Fruit fly (Drosophila melanogaster): ENCODE results near the gene Hsp60A.

Hsp60A gene

dm6 chrX:11108845-11109450 is 666 bp downstream of the Hsp60A start:
- TF ChIP-seq CG4496 (GFP tag; IDR thresholded peaks at IDR 0.05) (peak; percentile 52; the same call in 1 of the 3 replicates), CG10348 (GFP tag; IDR thresholded peaks at IDR 0.05) (no peak), CG15710 (tag; optimal IDR thresholded peaks at IDR 0.05) (peak; percentile 20), fd96Ca (GFP tag; IDR thresholded peaks at IDR 0.05) (0 out of 3 replicates have a peak, but pooled peaks have one; percentile 31), CG17806 (tag; optimal IDR thresholded peaks at IDR 0.05) (no peak), CG8301 (tag; optimal IDR thresholded peaks at IDR 0.05) (no peak), CG34367 (tag; optimal IDR thresholded peaks at IDR 0.05) (no peak), D1 (tag; optimal IDR thresholded peaks at IDR 0.05) (no peak), CG8159 (tag; optimal IDR thresholded peaks at IDR 0.05) (no peak), CG13204 (GFP tag; optimal IDR thresholded peaks at IDR 0.05) (no peak), Snoo (tag; optimal IDR thresholded peaks at IDR 0.05) (no peak), rn (GFP tag; IDR thresholded peaks at IDR 0.05) (no peak), EcR (GFP tag; optimal IDR thresholded peaks at IDR 0.05) (no peak), gl (tag; optimal IDR thresholded peaks at IDR 0.05) (no peak), CG14655 (GFP tag; optimal IDR thresholded peaks at IDR 0.05) (no peak), CG12605 (GFP tag; IDR thresholded peaks at IDR 0.05) (no peak), Pif1A (GFP tag; optimal IDR thresholded peaks at IDR 0.05) (no peak), Pif1B (GFP tag; optimal IDR thresholded peaks at IDR 0.05) (no peak), CG32121 (GFP tag; IDR thresholded peaks at IDR 0.05) (peak; percentile 47; the same call in 1 of the 2 replicates), CG9948 (tag; optimal IDR thresholded peaks at IDR 0.05) (peak; percentile 22)

- TF ChIP-seq CG34367 (tag; optimal IDR thresholded peaks at IDR 0.05) (no peak), CG8159 (tag; optimal IDR thresholded peaks at IDR 0.05) (no peak), CG32121 (GFP tag; IDR thresholded peaks at IDR 0.05) (no peak), fd96Ca (GFP tag; IDR thresholded peaks at IDR 0.05) (no peak), CG9948 (tag; optimal IDR thresholded peaks at IDR 0.05) (no peak), CG15710 (tag; optimal IDR thresholded peaks at IDR 0.05) (no peak), gl (tag; optimal IDR thresholded peaks at IDR 0.05) (no peak), CG13204 (GFP tag; optimal IDR thresholded peaks at IDR 0.05) (no peak), rn (GFP tag; IDR thresholded peaks at IDR 0.05) (no peak), Pif1B (GFP tag; optimal IDR thresholded peaks at IDR 0.05) (no peak), Snoo (tag; optimal IDR thresholded peaks at IDR 0.05) (no peak), D1 (tag; optimal IDR thresholded peaks at IDR 0.05) (no peak)
These were observed 1.4 kb downstream of the Hsp60A start for dm6 chrX:11109670-11110069.

DNA sequence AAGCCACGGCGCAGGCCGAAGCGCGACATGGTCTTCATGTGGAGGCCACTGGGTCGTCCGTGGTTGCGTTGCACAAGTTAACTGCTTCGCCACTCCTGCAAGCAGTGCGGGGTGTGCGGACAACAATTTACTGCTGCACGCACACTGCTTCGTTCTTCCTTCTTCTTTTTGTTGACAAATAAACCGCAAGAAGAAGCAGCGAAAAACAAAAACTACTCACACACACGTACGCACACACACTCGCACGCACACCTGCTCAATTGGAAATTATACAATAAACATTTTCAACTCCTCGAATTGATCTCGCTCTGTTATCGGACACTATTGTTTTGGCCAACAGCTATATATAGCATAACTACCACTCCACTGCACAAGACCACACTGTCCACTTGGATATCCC is 15.3 kb downstream of the Hsp60A start:
- TF ChIP-seq CG9948 (tag; optimal IDR thresholded peaks at IDR 0.05): peak; percentile 8
- TF ChIP-seq CG15710 (tag; optimal IDR thresholded peaks at IDR 0.05): peak; percentile 50
- TF ChIP-seq CG14655 (GFP tag; optimal IDR thresholded peaks at IDR 0.05): no peak
- TF ChIP-seq gl (tag; optimal IDR thresholded peaks at IDR 0.05): peak; percentile 72
- 0 out of 3 replicates have a peak, but pooled peaks have one; percentile 20 for TF ChIP-seq CG4496 (GFP tag; IDR thresholded peaks at IDR 0.05)
- TF ChIP-seq CG34367 (tag; optimal IDR thresholded peaks at IDR 0.05): peak; percentile 66
- TF ChIP-seq fd96Ca (GFP tag; IDR thresholded peaks at IDR 0.05): no peak
- no peak for TF ChIP-seq CG13204 (GFP tag; optimal IDR thresholded peaks at IDR 0.05)

DNA sequence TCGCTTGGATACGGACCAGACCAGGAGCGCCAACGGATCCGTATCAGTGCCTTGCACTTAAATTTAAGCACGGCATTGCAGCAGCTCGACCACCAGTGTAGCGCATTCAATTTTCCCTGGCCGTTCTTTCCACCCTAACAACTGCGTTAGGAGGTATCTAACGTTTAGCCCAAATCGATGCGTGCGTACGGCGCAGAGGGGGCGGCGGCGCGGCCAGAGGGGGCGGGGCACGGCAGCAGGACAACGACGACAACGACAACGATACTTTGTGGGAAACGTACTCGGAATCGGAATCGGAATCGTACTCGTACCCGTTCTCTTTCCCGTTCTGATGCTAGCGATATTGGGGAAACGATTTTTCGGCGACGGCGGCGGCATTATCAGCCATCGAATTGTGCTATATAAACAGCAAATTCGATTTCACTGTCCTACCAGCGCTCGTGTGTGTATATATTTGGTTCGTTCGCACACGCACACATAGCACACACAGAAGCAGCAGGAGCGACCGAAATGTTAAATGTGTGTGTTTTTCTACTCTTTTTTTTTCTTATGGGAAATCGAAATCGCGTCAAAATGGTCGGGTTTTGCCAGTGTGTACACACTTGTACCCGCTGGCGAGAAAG is 16.0 kb downstream of the Hsp60A start, which contains the start of gene CG11122:
TSS of gene CG11122 (minus strand) at position 601 of the 623 bp plus-strand sequence.
- TF ChIP-seq rn (GFP tag; IDR thresholded peaks at IDR 0.05) (no peak), CG4496 (GFP tag; IDR thresholded peaks at IDR 0.05) (peak; percentile 36; the same call in 1 of the 3 replicates)

- no peak for TF ChIP-seq CG8301 (tag; optimal IDR thresholded peaks at IDR 0.05)
- TF ChIP-seq D1 (tag; optimal IDR thresholded peaks at IDR 0.05): no peak
These were observed 16.6 kb downstream of the Hsp60A start, which contains the start of gene Rpt3 for dm6 chrX:11124749-11125508. Rpt3 (plus strand) TSS chrX:11125101.

DNA sequence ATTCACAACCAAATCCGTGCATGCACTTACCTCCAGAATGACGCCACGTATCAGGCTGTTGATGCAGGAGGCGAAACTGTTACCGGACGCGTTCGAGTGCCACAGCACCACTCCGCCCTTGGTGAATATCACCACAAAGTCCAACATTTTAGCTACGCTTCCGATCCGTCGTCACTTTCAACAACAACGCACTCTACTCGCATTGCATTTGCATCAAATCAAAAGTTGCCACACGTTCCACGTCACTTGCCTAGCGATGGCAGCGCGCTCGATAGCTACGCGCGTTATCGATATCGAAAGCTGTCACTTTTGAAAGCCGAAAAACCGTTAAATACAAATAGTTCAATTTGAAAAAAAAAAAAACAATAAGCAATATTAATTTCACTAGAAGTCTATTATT is 20.5 kb downstream of the Hsp60A start, which contains the start of gene SrpRalpha:
TSS of gene SrpRalpha (minus strand) at position 260 of the 400 bp plus-strand sequence.
- no peak for TF ChIP-seq CG9948 (tag; optimal IDR thresholded peaks at IDR 0.05)
- 0 out of 2 replicates have a peak, but pooled peaks have one; percentile 13 for TF ChIP-seq CG12605 (GFP tag; IDR thresholded peaks at IDR 0.05)

DNA sequence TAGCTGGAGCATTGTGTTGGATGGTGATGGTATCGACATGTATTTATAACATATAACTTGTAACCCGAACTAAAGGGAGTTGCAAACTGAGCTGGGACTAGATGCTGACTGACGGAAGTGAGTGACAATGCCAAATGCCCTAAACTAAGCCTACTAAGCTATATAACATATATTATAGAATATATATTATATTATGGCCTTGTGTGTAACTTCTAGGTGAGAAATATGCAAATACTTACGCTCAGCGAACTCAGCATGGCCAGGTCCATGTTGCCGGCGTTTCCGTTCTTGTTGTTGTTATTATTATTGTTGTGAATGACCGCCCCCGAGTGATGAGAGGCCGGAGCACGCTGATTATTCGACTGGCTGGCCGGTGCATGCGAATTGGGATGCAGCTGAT is 24.0 kb downstream of the Hsp60A start, which contains the start of gene CG44385:
TSS of gene CG44385 (minus strand) at position 101 of the 400 bp plus-strand sequence.
- no peak for TF ChIP-seq Pif1A (GFP tag; optimal IDR thresholded peaks at IDR 0.05)
- no peak for TF ChIP-seq CG10348 (GFP tag; IDR thresholded peaks at IDR 0.05)
- no peak for TF ChIP-seq Pif1B (GFP tag; optimal IDR thresholded peaks at IDR 0.05)
- no peak for TF ChIP-seq fd96Ca (GFP tag; IDR thresholded peaks at IDR 0.05)
- no peak for TF ChIP-seq CG15710 (tag; optimal IDR thresholded peaks at IDR 0.05)
- no peak for TF ChIP-seq CG8301 (tag; optimal IDR thresholded peaks at IDR 0.05)
- TF ChIP-seq CG12605 (GFP tag; IDR thresholded peaks at IDR 0.05): no peak
- TF ChIP-seq gl (tag; optimal IDR thresholded peaks at IDR 0.05): no peak
- no peak for TF ChIP-seq CG32121 (GFP tag; IDR thresholded peaks at IDR 0.05)
- no peak for TF ChIP-seq CG14655 (GFP tag; optimal IDR thresholded peaks at IDR 0.05)
- no peak for TF ChIP-seq EcR (GFP tag; optimal IDR thresholded peaks at IDR 0.05)
- TF ChIP-seq rn (GFP tag; IDR thresholded peaks at IDR 0.05): no peak
- no peak for TF ChIP-seq CG9948 (tag; optimal IDR thresholded peaks at IDR 0.05)
- TF ChIP-seq CG34367 (tag; optimal IDR thresholded peaks at IDR 0.05): no peak
- no peak for TF ChIP-seq Ets98B (GFP tag; IDR thresholded peaks at IDR 0.05)
- TF ChIP-seq Snoo (tag; optimal IDR thresholded peaks at IDR 0.05): no peak
- no peak for TF ChIP-seq D1 (tag; optimal IDR thresholded peaks at IDR 0.05)
- TF ChIP-seq CG17806 (tag; optimal IDR thresholded peaks at IDR 0.05): no peak
- TF ChIP-seq CG4496 (GFP tag; IDR thresholded peaks at IDR 0.05): no peak
